Fruit fly (Drosophila melanogaster): ENCODE data around the gene Acp26Aa.

DNA sequence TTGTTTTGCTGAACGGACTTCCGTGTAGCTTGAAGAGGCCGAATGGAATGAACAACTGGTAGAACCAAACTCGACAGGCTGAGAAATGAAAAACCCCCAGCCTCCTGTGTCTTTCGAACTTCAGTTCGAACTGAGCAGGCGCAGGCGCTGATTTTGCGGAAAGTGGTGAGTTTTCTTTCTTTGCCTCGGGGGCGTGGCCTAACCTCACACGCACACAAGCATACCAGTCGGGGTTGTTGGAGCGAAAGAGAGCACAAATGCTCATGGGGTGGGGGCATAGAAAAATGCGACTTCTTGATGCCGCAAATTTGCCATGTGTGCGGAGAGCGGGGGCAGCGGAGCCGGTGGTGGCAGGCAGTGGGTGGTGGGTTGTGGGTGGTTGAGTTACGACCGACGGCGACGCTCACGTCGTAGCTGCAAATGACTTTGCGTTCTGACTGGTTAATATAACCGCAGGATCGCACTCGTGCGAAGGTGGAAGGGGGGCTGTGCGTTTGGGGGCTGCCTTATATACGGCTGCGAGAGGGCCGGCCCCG, 30.0 kb upstream of the Acp26Aa start, which contains the start of gene CG9016:
- TF ChIP-seq OdsH (GFP tag; optimal IDR thresholded peaks at IDR 0.05) (no peak), net (GFP tag; optimal IDR thresholded peaks at IDR 0.05) (no peak), CG11762 (GFP tag; optimal IDR thresholded peaks at IDR 0.05; ENCODE audit: insufficient read depth) (no peak), Lpt (GFP tag; optimal IDR thresholded peaks at IDR 0.05) (no peak), eg (GFP tag; IDR thresholded peaks at IDR 0.05) (no peak), CG6792 (GFP tag; optimal IDR thresholded peaks at IDR 0.05) (no peak)

All from whole organism, prepupa.